Worm (Caenorhabditis elegans) whole organism, young adult: ENCODE data around the gene D1025.1.
A peak's percentile ranks its signal among the peaks of the same experiment; 100 is the strongest.

Experiments
- B0261.1 ChIP-seq: sonication (generic microtip); optimal IDR thresholded peaks from 2 replicates; lab custom pipeline; 2016; ENCODE audit warnings: mild to moderate bottlenecking, missing genetic modification characterization, moderate library complexity, missing compliant biosample characterization
- F23B12.7 ChIP-seq: sonication (generic microtip); optimal IDR thresholded peaks from 2 replicates; lab custom pipeline; 2017; ENCODE audit warnings: missing genetic modification characterization, mild to moderate bottlenecking, missing compliant biosample characterization, antibody characterized with exemption, moderate library complexity; ENCODE audit not compliant: insufficient read depth
- F37B4.10 ChIP-seq: fragments of 200-800 bp; sonication (Bioruptor generic); IDR thresholded peaks from 2 replicates; pipeline ENCODE4 v1.3.6; 2022; ENCODE audit warnings: missing genetic modification characterization, missing compliant biosample characterization
- F39B2.1 ChIP-seq: fragments of 200-800 bp; sonication (Bioruptor generic); IDR thresholded peaks from 2 replicates; pipeline ENCODE4 v1.3.6; 2022; ENCODE audit warnings: missing genetic modification reagents, missing genetic modification characterization, missing compliant biosample characterization
- F52B5.7 ChIP-seq: sonication (generic microtip); optimal IDR thresholded peaks from 2 replicates; lab custom pipeline; 2016; ENCODE audit warnings: mild to moderate bottlenecking, missing genetic modification characterization, missing compliant biosample characterization
- F57C9.4 ChIP-seq: sonication (generic microtip); optimal IDR thresholded peaks from 2 replicates; lab custom pipeline; 2017; ENCODE audit warnings: mild to moderate bottlenecking, missing genetic modification characterization, missing compliant biosample characterization
- K12H6.12 ChIP-seq: fragments of 200-800 bp; sonication (Bioruptor generic); optimal IDR thresholded peaks from 2 replicates; lab custom pipeline; 2018; ENCODE audit warnings: mild to moderate bottlenecking, missing genetic modification characterization, missing compliant biosample characterization
- T26A5.8 ChIP-seq: sonication (generic microtip); optimal IDR thresholded peaks from 2 replicates; lab custom pipeline; 2016; ENCODE audit warnings: missing genetic modification characterization, missing compliant biosample characterization
- Y67H2A.10 ChIP-seq: fragments of 200-800 bp; sonication (Bioruptor generic); conservative IDR thresholded peaks from 2 replicates; pipeline ENCODE4 v1.3.6; 2022; ENCODE audit warnings: missing genetic modification reagents, missing genetic modification characterization, missing compliant biosample characterization
- ama-1 ChIP-seq, 3 experiments: fragments of 150-350 bp in 1 of 3; sonication (generic microtip) in 2 of 3; optimal IDR thresholded peaks; 2 replicates each; lab custom pipeline; 2014 to 2018; ENCODE audit warnings: missing biosample characterization in 2 of 3, missing genetic modification characterization in 2 of 3, missing genetic modification reagents in 2 of 3
- attf-6 ChIP-seq: fragments of 200-800 bp; sonication (Bioruptor generic); IDR thresholded peaks from 2 replicates; pipeline ENCODE4 v1.3.6; 2022; ENCODE audit warnings: missing genetic modification reagents, missing genetic modification characterization, missing compliant biosample characterization
- bed-2 ChIP-seq: fragments of 200-800 bp; sonication (Bioruptor generic); IDR thresholded peaks from 2 replicates; pipeline ENCODE4 v1.3.6; 2022; ENCODE audit warnings: missing genetic modification reagents, missing genetic modification characterization, missing compliant biosample characterization
- cebp-1 ChIP-seq, 2 experiments: fragments of 200-800 bp in 1 of 2; sonication (Bioruptor generic) in 1 of 2; sonication (generic microtip) in 1 of 2; IDR thresholded peaks in 1 of 2; optimal IDR thresholded peaks in 1 of 2; 2 replicates each; pipeline versions ENCODE4 v1.3.6 to Lab custom; 2017 to 2022; ENCODE audit warnings: missing compliant biosample characterization in 2 of 2, missing genetic modification characterization in 2 of 2, mild to moderate bottlenecking in 1 of 2, missing genetic modification reagents in 1 of 2, moderate library complexity in 1 of 2
- ceh-40 ChIP-seq: fragments of 200-800 bp; sonication (Bioruptor generic); IDR thresholded peaks from 2 replicates; pipeline ENCODE4 v1.3.6; 2022; ENCODE audit warnings: missing genetic modification characterization, missing compliant biosample characterization
- ceh-91 ChIP-seq: fragments of 200-800 bp; sonication (Bioruptor generic); IDR thresholded peaks from 2 replicates; pipeline ENCODE4 v1.3.6; 2022; ENCODE audit warnings: missing genetic modification reagents, missing genetic modification characterization, missing compliant biosample characterization
- die-1 ChIP-seq: sonication (generic microtip); optimal IDR thresholded peaks from 2 replicates; lab custom pipeline; 2016; ENCODE audit warnings: missing genotype, mild to moderate bottlenecking, missing genetic modification characterization, missing compliant biosample characterization
- egl-44 ChIP-seq: fragments of 200-800 bp; sonication (Bioruptor generic); IDR thresholded peaks from 2 replicates; pipeline ENCODE4 v1.3.6; 2022; ENCODE audit warnings: missing genetic modification reagents, missing genetic modification characterization, missing compliant biosample characterization
- ekl-4 ChIP-seq: fragments of 200-800 bp; sonication (Bioruptor generic); IDR thresholded peaks from 2 replicates; pipeline ENCODE4 v1.3.6; 2022; ENCODE audit warnings: missing genetic modification reagents, missing genetic modification characterization, missing compliant biosample characterization
- gei-17 ChIP-seq: fragments of 200-800 bp; sonication (Bioruptor generic); optimal IDR thresholded peaks from 2 replicates; lab custom pipeline; 2018; ENCODE audit warnings: mild to moderate bottlenecking, missing genetic modification characterization, missing compliant biosample characterization
- hlh-26 ChIP-seq: fragments of 200-800 bp; sonication (Bioruptor generic); conservative IDR thresholded peaks from 2 replicates; pipeline ENCODE4 v1.3.6; 2022; ENCODE audit warnings: missing genetic modification reagents, missing genetic modification characterization, missing compliant biosample characterization
- hmg-1.2 ChIP-seq: fragments of 200-800 bp; sonication (Bioruptor generic); IDR thresholded peaks from 2 replicates; pipeline ENCODE4 v1.3.6; 2022; ENCODE audit warnings: missing genetic modification reagents, missing genetic modification characterization, missing compliant biosample characterization
- hmg-20 ChIP-seq: fragments of 200-800 bp; sonication (Bioruptor generic); IDR thresholded peaks from 2 replicates; pipeline ENCODE4 v1.3.6; 2022; ENCODE audit warnings: missing genetic modification reagents, missing genetic modification characterization, missing compliant biosample characterization
- mel-28 ChIP-seq: sonication (generic microtip); optimal IDR thresholded peaks from 2 replicates; lab custom pipeline; 2016; ENCODE audit warnings: borderline replicate concordance, mild to moderate bottlenecking, missing genetic modification characterization, missing compliant biosample characterization
- nfyb-1 ChIP-seq: fragments of 200-800 bp; sonication (Bioruptor generic); IDR thresholded peaks from 2 replicates; pipeline ENCODE4 v1.3.6; 2022; ENCODE audit warnings: missing genetic modification reagents, missing genetic modification characterization, missing compliant biosample characterization
- nhr-80 ChIP-seq: sonication (generic microtip); optimal IDR thresholded peaks from 2 replicates; lab custom pipeline; 2016; ENCODE audit warnings: missing genetic modification characterization, missing compliant biosample characterization
- pbrm-1 ChIP-seq: fragments of 200-800 bp; sonication (Bioruptor generic); IDR thresholded peaks from 2 replicates; pipeline ENCODE4 v1.3.6; 2022; ENCODE audit warnings: missing genetic modification reagents, missing genetic modification characterization, missing compliant biosample characterization
- sea-2 ChIP-seq: fragments of 200-800 bp; sonication (Bioruptor generic); IDR thresholded peaks from 2 replicates; pipeline ENCODE4 v1.3.6; 2022; ENCODE audit warnings: missing genetic modification characterization, missing compliant biosample characterization
- snpc-1.1 ChIP-seq: sonication (generic microtip); optimal IDR thresholded peaks from 2 replicates; lab custom pipeline; 2017; ENCODE audit warnings: missing genetic modification characterization, mild to moderate bottlenecking, missing compliant biosample characterization, antibody characterized with exemption, moderate library complexity, missing genotype, missing genetic modification reagents; ENCODE audit not compliant: insufficient read depth
- snpc-1.3 ChIP-seq: sonication (generic microtip); optimal IDR thresholded peaks from 2 replicates; lab custom pipeline; 2017; ENCODE audit warnings: missing genetic modification characterization, mild to moderate bottlenecking, missing compliant biosample characterization, antibody characterized with exemption, moderate library complexity, missing genotype, missing genetic modification reagents; ENCODE audit not compliant: insufficient read depth
- tlf-1 ChIP-seq: fragments of 200-800 bp; sonication (Bioruptor generic); optimal IDR thresholded peaks from 2 replicates; lab custom pipeline; 2018; ENCODE audit warnings: mild to moderate bottlenecking, missing genetic modification characterization, missing compliant biosample characterization
- unc-62 ChIP-seq: fragments of 150-350 bp; optimal IDR thresholded peaks from 2 replicates; lab custom pipeline; 2014; ENCODE audit warnings: missing biosample characterization, missing genetic modification reagents, missing genetic modification characterization
- zfh-2 ChIP-seq: fragments of 200-800 bp; sonication (Bioruptor generic); conservative IDR thresholded peaks from 2 replicates; pipeline ENCODE4 v1.3.6; 2022; ENCODE audit warnings: missing genetic modification reagents, missing genetic modification characterization, missing compliant biosample characterization
- ztf-22 ChIP-seq: fragments of 200-800 bp; sonication (Bioruptor generic); optimal IDR thresholded peaks from 2 replicates; lab custom pipeline; 2018; ENCODE audit warnings: mild to moderate bottlenecking, missing genetic modification characterization, moderate library complexity, missing compliant biosample characterization
- ztf-28 ChIP-seq: fragments of 200-800 bp; sonication (Bioruptor generic); IDR thresholded peaks from 2 replicates; pipeline ENCODE4 v1.3.6; 2022; ENCODE audit warnings: missing genetic modification reagents, missing genetic modification characterization, missing compliant biosample characterization
- ztf-3 ChIP-seq: fragments of 200-800 bp; sonication (Bioruptor generic); optimal IDR thresholded peaks from 2 replicates; lab custom pipeline; 2018; ENCODE audit warnings: mild to moderate bottlenecking, missing genetic modification characterization, missing compliant biosample characterization
- ztf-6 ChIP-seq: fragments of 200-800 bp; sonication (Bioruptor generic); IDR thresholded peaks from 2 replicates; pipeline ENCODE4 v1.3.6; 2022; ENCODE audit warnings: missing genetic modification reagents, missing genetic modification characterization, missing compliant biosample characterization

D1025.1 gene

DNA sequence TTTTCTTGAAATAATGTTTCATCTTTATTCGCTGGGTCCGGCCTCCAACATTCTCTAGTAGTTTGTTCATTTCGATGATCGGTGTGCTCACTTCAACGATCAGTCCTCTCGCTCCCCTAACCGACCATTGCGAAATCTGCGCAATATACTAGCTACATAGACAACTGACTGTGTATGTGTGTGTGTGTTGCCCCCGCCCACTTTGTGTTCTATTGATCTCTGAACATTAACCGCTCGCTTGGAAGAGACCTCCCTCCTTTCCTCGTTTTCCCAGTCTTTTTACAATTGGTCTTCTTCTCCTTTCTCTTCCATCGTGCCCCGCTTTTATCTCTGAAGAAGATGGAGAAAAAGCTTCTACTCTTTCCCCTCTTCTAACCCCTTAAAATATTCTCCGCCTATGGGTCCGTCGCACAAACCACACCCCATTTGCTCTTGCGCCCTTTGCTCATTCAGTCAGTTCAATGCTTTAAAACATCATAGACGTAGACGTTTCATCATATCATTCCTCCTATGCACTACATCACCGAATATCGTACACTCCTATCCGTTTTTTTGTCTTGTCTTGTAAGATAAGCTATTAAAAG lies 36.9 kb downstream of the D1025.1 start (continued):
- TF ChIP-seq hlh-26 (no peak), ztf-6 (GFP tag; lab: Robert Waterston, UW) (no peak), ztf-22 (GFP tag; lab: Kevin White, UChicago) (no peak), T26A5.8 (tag; lab: Kevin White, UChicago) (no peak), ama-1 (optimal IDR thresholded peaks at IDR 0.05; lab: Kevin White, UChicago) (no peak), ama-1 (GFP tag; optimal IDR thresholded peaks at IDR 0.05; lab: Kevin White, UChicago) (no peak), gei-17 (GFP tag; lab: Kevin White, UChicago) (no peak), zfh-2 (GFP tag; lab: Robert Waterston, UW) (peak; percentile 68; the same call in 1 of the 2 replicates), F37B4.10 (GFP tag; lab: Robert Waterston, UW) (no peak), F23B12.7 (tag; lab: Kevin White, UChicago) (no peak), ekl-4 (no peak), ztf-3 (GFP tag; lab: Kevin White, UChicago) (no peak), sea-2 (GFP tag; lab: Robert Waterston, UW) (no peak), mel-28 (tag; lab: Kevin White, UChicago) (no peak), F39B2.1 (GFP tag; lab: Robert Waterston, UW) (no peak), bed-2 (GFP tag; lab: Robert Waterston, UW) (no peak), hmg-20 (GFP tag; lab: Robert Waterston, UW) (no peak), ceh-40 (GFP tag; lab: Robert Waterston, UW) (no peak), die-1 (tag; lab: Kevin White, UChicago) (no peak), snpc-1.1 (tag; lab: Kevin White, UChicago) (no peak), ceh-91 (GFP tag; lab: Robert Waterston, UW) (no peak), pbrm-1 (GFP tag; lab: Robert Waterston, UW) (no peak), Y67H2A.10 (no peak), ztf-28 (GFP tag; lab: Robert Waterston, UW) (no peak), F52B5.7 (tag; lab: Kevin White, UChicago) (no peak), tlf-1 (no peak), egl-44 (no peak), snpc-1.3 (tag; lab: Kevin White, UChicago) (no peak), attf-6 (GFP tag; lab: Robert Waterston, UW) (no peak)

DNA sequence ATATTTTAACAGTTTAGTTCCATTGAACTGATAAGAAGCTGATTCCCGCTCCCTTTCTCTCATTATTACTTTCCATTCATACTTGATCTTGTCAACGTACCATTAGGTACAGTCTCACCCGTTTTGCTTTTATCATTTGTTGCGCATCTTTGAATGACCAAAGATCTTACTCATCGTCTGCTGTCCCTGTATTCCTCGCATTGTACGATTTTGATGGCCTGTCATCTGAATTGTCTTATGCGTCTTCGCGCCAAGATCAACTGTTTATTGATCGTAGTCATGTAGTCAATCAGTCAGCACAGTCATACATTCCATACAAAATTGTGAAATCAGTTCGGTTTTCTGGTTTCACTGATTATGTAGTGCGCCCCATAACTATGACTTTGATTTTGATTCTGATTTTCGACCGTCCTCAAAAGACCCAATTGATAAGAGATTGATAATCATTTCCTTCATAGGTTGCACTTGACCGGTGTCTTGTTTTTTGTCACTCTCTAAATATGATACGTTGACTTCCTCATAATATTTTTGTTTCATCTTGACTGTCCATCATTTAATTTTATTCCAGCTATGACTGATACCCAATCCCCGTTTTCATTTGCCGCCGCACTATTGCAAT lies 37.5 kb downstream of the D1025.1 start, which contains the start of gene nhr-3:
Gene nhr-3, plus strand, starts transcription at position 569 of the 619 bp plus-strand sequence.
- TF ChIP-seq B0261.1 = no peak
- TF ChIP-seq hmg-1.2 = 0 out of 2 replicates have a peak, but pooled peaks have one; percentile 15
- no peak for TF ChIP-seq K12H6.12 (tag; lab: Kevin White, UChicago)
- TF ChIP-seq nhr-80 = peak; percentile 87
- TF ChIP-seq cebp-1 (GFP tag; IDR thresholded peaks at IDR 0.05; lab: Robert Waterston, UW) = peak; percentile 66; the same call in 1 of the 2 replicates
- TF ChIP-seq cebp-1 (tag; optimal IDR thresholded peaks at IDR 0.05; lab: Kevin White, UChicago) = peak; percentile 85
- TF ChIP-seq unc-62 (GFP tag; lab: Kevin White, UChicago) = peak; percentile 12

DNA sequence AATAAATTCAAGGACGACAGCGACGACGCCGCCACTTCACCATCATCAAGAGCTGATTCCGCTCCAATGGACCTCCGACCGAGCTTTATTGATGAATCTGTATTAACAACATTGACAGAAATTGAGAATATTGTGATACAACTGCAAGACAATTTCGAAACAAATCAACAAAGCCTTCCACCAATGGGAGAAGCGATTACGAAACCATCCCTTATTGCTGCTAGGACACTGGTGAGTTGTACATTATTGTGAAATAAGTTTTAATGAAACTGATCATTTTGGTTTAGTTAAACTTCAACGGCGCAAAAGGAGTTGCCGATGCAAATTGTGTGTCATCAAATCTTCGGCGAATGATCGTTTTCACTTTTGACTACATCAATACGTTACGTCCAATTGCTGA lies 38.5 kb downstream of the D1025.1 start:
- TF ChIP-seq nfyb-1 (GFP tag; lab: Robert Waterston, UW) (0 out of 2 replicates have a peak, but pooled peaks have one; percentile 34), cebp-1 (GFP tag; IDR thresholded peaks at IDR 0.05; lab: Robert Waterston, UW) (0 out of 2 replicates have a peak, but pooled peaks have one; percentile 25), cebp-1 (tag; optimal IDR thresholded peaks at IDR 0.05; lab: Kevin White, UChicago) (peak; percentile 93), F57C9.4 (tag; lab: Kevin White, UChicago) (no peak)
